Fruit fly (Drosophila melanogaster): ENCODE measurements around the gene CG5262.

DNA sequence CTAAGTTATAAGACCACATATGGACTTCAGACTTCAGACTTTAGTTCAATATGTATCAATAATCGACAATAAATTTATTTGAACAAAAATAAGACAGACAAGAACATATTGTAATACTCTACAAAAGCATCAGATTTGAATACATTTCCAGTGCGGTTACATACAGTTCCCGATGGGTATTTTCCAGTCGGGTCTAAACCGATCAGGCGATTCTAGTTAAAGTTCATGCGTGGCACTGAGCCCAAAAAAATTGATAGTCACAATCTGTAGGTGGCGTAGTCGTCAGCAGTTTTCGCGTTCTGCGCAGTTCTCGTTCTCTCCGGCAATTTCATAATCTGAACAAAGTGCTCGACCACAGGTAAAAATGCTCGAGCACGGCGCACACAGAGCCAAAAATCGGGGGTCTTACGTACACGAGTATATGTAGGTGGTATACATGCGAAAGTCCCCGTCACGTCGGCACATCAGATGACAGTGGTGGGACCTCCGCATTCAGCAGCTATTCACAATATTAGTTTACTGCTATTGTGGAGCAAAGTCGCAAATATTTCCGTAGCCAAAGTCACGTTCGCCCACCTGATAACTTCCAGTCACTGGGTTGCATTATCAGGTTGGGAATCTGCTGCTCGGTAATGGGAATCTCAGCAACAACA lies 34.9 kb downstream of the CG5262 start:
- TF ChIP-seq D1 (tag; optimal IDR thresholded peaks at IDR 0.05): no peak
- TF ChIP-seq CG13204 (GFP tag; optimal IDR thresholded peaks at IDR 0.05): no peak
- TF ChIP-seq CG8301 (tag; optimal IDR thresholded peaks at IDR 0.05): no peak
- TF ChIP-seq CG14655 (GFP tag; optimal IDR thresholded peaks at IDR 0.05): no peak
- no peak for TF ChIP-seq EcR (GFP tag; optimal IDR thresholded peaks at IDR 0.05)
- TF ChIP-seq Ets98B (GFP tag; IDR thresholded peaks at IDR 0.05): no peak
- no peak for TF ChIP-seq CG32121 (GFP tag; IDR thresholded peaks at IDR 0.05)
- TF ChIP-seq Snoo (tag; optimal IDR thresholded peaks at IDR 0.05): no peak
- TF ChIP-seq CG8159 (tag; optimal IDR thresholded peaks at IDR 0.05): no peak
- no peak for TF ChIP-seq CG4496 (GFP tag; IDR thresholded peaks at IDR 0.05)
- TF ChIP-seq rn (GFP tag; IDR thresholded peaks at IDR 0.05): no peak
- no peak for TF ChIP-seq Pif1A (GFP tag; optimal IDR thresholded peaks at IDR 0.05)
- TF ChIP-seq CG17806 (tag; optimal IDR thresholded peaks at IDR 0.05): no peak
- TF ChIP-seq Pif1B (GFP tag; optimal IDR thresholded peaks at IDR 0.05): peak; percentile 7
